Worm (Caenorhabditis elegans): ENCODE results near the gene F56C3.10.

F56C3.10 gene

ce11 chrX:1379391-1379790 lies 2.1 kb downstream of the F56C3.10 start (continued):
- peak in 1 of 2 experiments; percentile 25 for TF ChIP-seq hif-1 (tag; optimal IDR thresholded peaks at IDR 0.05)
- TF ChIP-seq F37D6.2 (tag; optimal IDR thresholded peaks at IDR 0.05): peak; percentile 75
- peak; percentile 60; the same call in 1 of the 2 replicates for TF ChIP-seq lin-1 (GFP tag; IDR thresholded peaks at IDR 0.05)
- TF ChIP-seq duxl-1 (tag; optimal IDR thresholded peaks at IDR 0.05; ENCODE audit: poor library complexity): peak; percentile 83
- TF ChIP-seq mxl-3 (GFP tag; optimal IDR thresholded peaks at IDR 0.05): peak; percentile 64
- peak; percentile 82 for TF ChIP-seq mep-1 (tag; optimal IDR thresholded peaks at IDR 0.05)
- no peak for TF ChIP-seq nhr-6 (tag; optimal IDR thresholded peaks at IDR 0.05)
- no peak for TF ChIP-seq ceh-82 (tag; optimal IDR thresholded peaks at IDR 0.05)
- TF ChIP-seq zip-11 (GFP tag; IDR thresholded peaks at IDR 0.05): 0 out of 2 replicates have a peak, but pooled peaks have one; percentile 43
- no peak for TF ChIP-seq ztf-11 (tag; optimal IDR thresholded peaks at IDR 0.05)
- peak; percentile 67 for TF ChIP-seq tra-1 (GFP tag; IDR thresholded peaks at IDR 0.05)
- TF ChIP-seq nhr-237 (tag; optimal IDR thresholded peaks at IDR 0.05): no peak
- peak; percentile 76; the same call in 1 of the 2 replicates for TF ChIP-seq ceh-20 (GFP tag; IDR thresholded peaks at IDR 0.05)
- TF ChIP-seq sdz-12 (GFP tag; optimal IDR thresholded peaks at IDR 0.05): no peak
- peak; percentile 80 for TF ChIP-seq rbr-2 (tag; optimal IDR thresholded peaks at IDR 0.05)
- TF ChIP-seq D1046.2 (GFP tag; IDR thresholded peaks at IDR 0.05): 0 out of 2 replicates have a peak, but pooled peaks have one; percentile 67
- TF ChIP-seq ZK337.2 (GFP tag; IDR thresholded peaks at IDR 0.05): peak; percentile 52; the same call in 1 of the 2 replicates
- peak in 1 of 2 experiments; percentile 47 for TF ChIP-seq unc-62 (GFP tag; optimal IDR thresholded peaks at IDR 0.05 in 1 of 2)
- TF ChIP-seq unc-62 (tag; optimal IDR thresholded peaks at IDR 0.05): no peak
- TF ChIP-seq nhr-111 (GFP tag; optimal IDR thresholded peaks at IDR 0.05): peak; percentile 60
- TF ChIP-seq lin-39 (tag; optimal IDR thresholded peaks at IDR 0.05): no peak
- peak in 1 of 2 experiments; percentile 54 for TF ChIP-seq mdl-1 (tag; optimal IDR thresholded peaks at IDR 0.05)
- peak; percentile 83 for TF ChIP-seq mes-2 (tag; optimal IDR thresholded peaks at IDR 0.05; ENCODE audit: poor library complexity, severe bottlenecking)
- no peak for TF ChIP-seq ces-1 (GFP tag; optimal IDR thresholded peaks at IDR 0.05)
- TF ChIP-seq lin-38 (GFP tag; IDR thresholded peaks at IDR 0.05): peak; percentile 78
- no peak for TF ChIP-seq tag-97 (GFP tag; IDR thresholded peaks at IDR 0.05)
- peak; percentile 35 for TF ChIP-seq nhr-11 (tag; optimal IDR thresholded peaks at IDR 0.05)
- peak; percentile 7 for TF ChIP-seq ztf-7 (tag; optimal IDR thresholded peaks at IDR 0.05)
- no peak for TF ChIP-seq nhr-10 (tag; optimal IDR thresholded peaks at IDR 0.05)
- TF ChIP-seq hlh-11 (tag; optimal IDR thresholded peaks at IDR 0.05): peak; percentile 68
- peak; percentile 6 for TF ChIP-seq unc-130 (GFP tag; optimal IDR thresholded peaks at IDR 0.05)
- peak; percentile 77 for TF ChIP-seq dmd-6 (GFP tag; IDR thresholded peaks at IDR 0.05)
- peak; percentile 20 for TF ChIP-seq ceh-32 (tag; optimal IDR thresholded peaks at IDR 0.05; ENCODE audit: poor library complexity)
- no peak for TF ChIP-seq aly-2 (tag; optimal IDR thresholded peaks at IDR 0.05)
- TF ChIP-seq F26F4.8 (GFP tag; conservative IDR thresholded peaks at IDR 0.05): peak; percentile 75; the same call in 1 of the 2 replicates
- TF ChIP-seq R02D3.7 (tag; optimal IDR thresholded peaks at IDR 0.05): no peak
- TF ChIP-seq dmd-9 (GFP tag; IDR thresholded peaks at IDR 0.05): peak; percentile 91
- TF ChIP-seq zip-2 (tag; optimal IDR thresholded peaks at IDR 0.05): peak; percentile 71
- peak; percentile 75; the same call in 1 of the 2 replicates for TF ChIP-seq Y75B8A.6 (GFP tag; IDR thresholded peaks at IDR 0.05)
- peak; percentile 80 for TF ChIP-seq spr-3 (GFP tag; optimal IDR thresholded peaks at IDR 0.05)
- TF ChIP-seq Y105C5A.15 (GFP tag; IDR thresholded peaks at IDR 0.05): 0 out of 2 replicates have a peak, but pooled peaks have one; percentile 63
- TF ChIP-seq set-16 (GFP tag; IDR thresholded peaks at IDR 0.05): peak; percentile 79
- no peak for TF ChIP-seq fos-1 (tag; optimal IDR thresholded peaks at IDR 0.05)
- no peak for TF ChIP-seq unc-39 (tag; optimal IDR thresholded peaks at IDR 0.05)
- TF ChIP-seq dmd-8 (GFP tag; IDR thresholded peaks at IDR 0.05): peak; percentile 95
- no peak for TF ChIP-seq lin-15B (tag; optimal IDR thresholded peaks at IDR 0.05)
- no peak for TF ChIP-seq daf-12 (tag; optimal IDR thresholded peaks at IDR 0.05)
- TF ChIP-seq daf-19 (GFP tag; conservative IDR thresholded peaks at IDR 0.05): no peak
- TF ChIP-seq ceh-28 (tag; optimal IDR thresholded peaks at IDR 0.05): no peak
- TF ChIP-seq lin-13 (GFP tag; optimal IDR thresholded peaks at IDR 0.05): peak; percentile 37
- TF ChIP-seq madf-9 (GFP tag; conservative IDR thresholded peaks at IDR 0.05): peak; percentile 73; the same call in 1 of the 2 replicates

Data from whole organism, L4 larva.